Fruit fly (Drosophila melanogaster): ENCODE results near the gene CG34452.

The CG34452 gene

dm6 chr3L:15692794-15693532 is 5.3 kb upstream of the CG34452 start (continued):
- no peak for TF ChIP-seq CG9817 (tag; optimal IDR thresholded peaks at IDR 0.05)
- no peak for TF ChIP-seq cato (GFP tag; optimal IDR thresholded peaks at IDR 0.05; ENCODE audit: borderline replicate concordance)
- no peak for TF ChIP-seq disco-r (GFP tag; optimal IDR thresholded peaks at IDR 0.05)
- TF ChIP-seq CG3407 (GFP tag; optimal IDR thresholded peaks at IDR 0.05) = no peak
- TF ChIP-seq MBD-R2 (GFP tag; IDR thresholded peaks at IDR 0.05) = no peak
- TF ChIP-seq crc (GFP tag; optimal IDR thresholded peaks at IDR 0.05) = no peak
- no peak for TF ChIP-seq Fer2 (tag; optimal IDR thresholded peaks at IDR 0.05)
- peak; percentile 71 for TF ChIP-seq CG11504 (tag; optimal IDR thresholded peaks at IDR 0.05)
- TF ChIP-seq Dref (GFP tag; IDR thresholded peaks at IDR 0.05) = no peak
- no peak for TF ChIP-seq Dbx (GFP tag; IDR thresholded peaks at IDR 0.05)
- no peak for TF ChIP-seq Bdp1 (GFP tag; optimal IDR thresholded peaks at IDR 0.05)
- TF ChIP-seq CG17568 (GFP tag; optimal IDR thresholded peaks at IDR 0.05) = no peak
- peak; percentile 13 for TF ChIP-seq gsb-n (tag; optimal IDR thresholded peaks at IDR 0.05)
- peak; percentile 40 for TF ChIP-seq CG10209 (GFP tag; optimal IDR thresholded peaks at IDR 0.05)
- TF ChIP-seq CG12769 (tag; optimal IDR thresholded peaks at IDR 0.05) = no peak
- peak in 1 of 2 experiments; percentile 4 for TF ChIP-seq dpn (GFP tag; optimal IDR thresholded peaks at IDR 0.05)
- no peak for TF ChIP-seq CG4730 (GFP tag; IDR thresholded peaks at IDR 0.05)
- no peak for TF ChIP-seq emc (GFP tag; optimal IDR thresholded peaks at IDR 0.05)
- TF ChIP-seq Hmr (GFP tag; optimal IDR thresholded peaks at IDR 0.05) = no peak
- peak; percentile 31 for TF ChIP-seq CG18476 (GFP tag; optimal IDR thresholded peaks at IDR 0.05)
- TF ChIP-seq CG10979 (tag; optimal IDR thresholded peaks at IDR 0.05) = peak; percentile 78
- TF ChIP-seq CG16815 (GFP tag; optimal IDR thresholded peaks at IDR 0.05) = peak; percentile 20
- TF ChIP-seq CG4404 (GFP tag; IDR thresholded peaks at IDR 0.05) = no peak
- no peak for TF ChIP-seq BEAF-32 (GFP tag; optimal IDR thresholded peaks at IDR 0.05)
- TF ChIP-seq CG30431 (GFP tag; optimal IDR thresholded peaks at IDR 0.05) = no peak
- no peak for TF ChIP-seq Kr (GFP tag; optimal IDR thresholded peaks at IDR 0.05)
- TF ChIP-seq Neu2 (GFP tag; optimal IDR thresholded peaks at IDR 0.05; ENCODE audit: borderline replicate concordance) = no peak
- no peak for TF ChIP-seq ase (GFP tag; IDR thresholded peaks at IDR 0.05)
- TF ChIP-seq tin (GFP tag; optimal IDR thresholded peaks at IDR 0.05) = peak; percentile 19
- TF ChIP-seq corto (GFP tag; optimal IDR thresholded peaks at IDR 0.05) = no peak
- TF ChIP-seq dmrt99B (tag; optimal IDR thresholded peaks at IDR 0.05) = peak; percentile 49
- no peak for TF ChIP-seq fd64A (GFP tag; optimal IDR thresholded peaks at IDR 0.05)
- TF ChIP-seq CG13894 (tag; optimal IDR thresholded peaks at IDR 0.05) = no peak
- TF ChIP-seq HHEX (GFP tag; optimal IDR thresholded peaks at IDR 0.05) = no peak
- no peak for TF ChIP-seq lbe (GFP tag; optimal IDR thresholded peaks at IDR 0.05)
- no peak for TF ChIP-seq CG11247 (GFP tag; IDR thresholded peaks at IDR 0.05)
- TF ChIP-seq CG18619 (GFP tag; optimal IDR thresholded peaks at IDR 0.05) = peak; percentile 38
- TF ChIP-seq az2 (GFP tag; optimal IDR thresholded peaks at IDR 0.05) = peak; percentile 51
- TF ChIP-seq row (GFP tag; IDR thresholded peaks at IDR 0.05) = 0 out of 3 replicates have a peak, but pooled peaks have one; percentile 20

dm6 chr3L:15692388-15692787 is 4.7 kb upstream of the CG34452 start:
- no peak for TF ChIP-seq gce (GFP tag; IDR thresholded peaks at IDR 0.05)
- TF ChIP-seq prd (optimal IDR thresholded peaks at IDR 0.05) = no peak
- TF ChIP-seq prd (GFP tag; IDR thresholded peaks at IDR 0.05) = no peak
- no peak for TF ChIP-seq B-H2 (GFP tag; optimal IDR thresholded peaks at IDR 0.05)
- TF ChIP-seq usp (GFP tag; optimal IDR thresholded peaks at IDR 0.05) = no peak
- no peak for TF ChIP-seq Aef1 (GFP tag; IDR thresholded peaks at IDR 0.05)
- no peak for TF ChIP-seq Sin3A (optimal IDR thresholded peaks at IDR 0.05)
- TF ChIP-seq CG33213 (GFP tag; optimal IDR thresholded peaks at IDR 0.05) = no peak
- TF ChIP-seq cas (GFP tag; IDR thresholded peaks at IDR 0.05) = no peak
- no peak for TF ChIP-seq repo (GFP tag; optimal IDR thresholded peaks at IDR 0.05)
- no peak for TF ChIP-seq CG14014 (GFP tag; IDR thresholded peaks at IDR 0.05)
- no peak for TF ChIP-seq Scr (GFP tag; IDR thresholded peaks at IDR 0.05; ENCODE audit: partially characterized antibody)
- TF ChIP-seq Abd-B (GFP tag; optimal IDR thresholded peaks at IDR 0.05) = no peak
- peak; percentile 54; the same call in 1 of the 2 replicates for TF ChIP-seq Rfx (GFP tag; IDR thresholded peaks at IDR 0.05)
